Worm (Caenorhabditis elegans) whole organism, young adult: ENCODE measurements around the gene C28D4.5.
A peak's percentile ranks its signal among the peaks of the same experiment; 100 is the strongest.

ENCODE experiments used
- B0035.1 ChIP-seq: sonication (generic microtip); optimal IDR thresholded peaks from 2 replicates; lab custom pipeline; 2016; ENCODE audit warnings: missing genetic modification characterization, mild to moderate bottlenecking, missing compliant biosample characterization, missing genotype, missing genetic modification reagents
- B0261.1 ChIP-seq: sonication (generic microtip); optimal IDR thresholded peaks from 2 replicates; lab custom pipeline; 2016; ENCODE audit warnings: mild to moderate bottlenecking, missing genetic modification characterization, moderate library complexity, missing compliant biosample characterization
- F57C9.4 ChIP-seq: sonication (generic microtip); optimal IDR thresholded peaks from 2 replicates; lab custom pipeline; 2017; ENCODE audit warnings: mild to moderate bottlenecking, missing genetic modification characterization, missing compliant biosample characterization
- T07F8.4 ChIP-seq: sonication (generic microtip); optimal IDR thresholded peaks from 2 replicates; lab custom pipeline; 2016; ENCODE audit warnings: mild to moderate bottlenecking, missing genetic modification characterization, moderate library complexity, missing compliant biosample characterization
- Y53F4B.3 ChIP-seq: fragments of 200-800 bp; sonication (Bioruptor generic); IDR thresholded peaks from 2 replicates; pipeline ENCODE4 v1.3.6; 2022; ENCODE audit warnings: missing genetic modification reagents, missing genetic modification characterization, missing compliant biosample characterization
- Y95B8A.8 ChIP-seq: fragments of 200-800 bp; sonication (Bioruptor generic); IDR thresholded peaks from 2 replicates; pipeline ENCODE4 v1.3.6; 2022; ENCODE audit warnings: missing genetic modification reagents, missing genetic modification characterization, missing compliant biosample characterization
- ZK185.1 ChIP-seq: sonication (generic microtip); optimal IDR thresholded peaks from 2 replicates; lab custom pipeline; 2016; ENCODE audit warnings: mild to moderate bottlenecking, missing genetic modification characterization, missing compliant biosample characterization; ENCODE audit not compliant: poor library complexity, severe bottlenecking
- akir-1 ChIP-seq: fragments of 200-800 bp; sonication (Bioruptor generic); optimal IDR thresholded peaks from 2 replicates; lab custom pipeline; 2018; ENCODE audit warnings: mild to moderate bottlenecking, missing genetic modification characterization, moderate library complexity, missing compliant biosample characterization
- ama-1 ChIP-seq, 3 experiments: fragments of 150-350 bp in 1 of 3; sonication (generic microtip) in 2 of 3; optimal IDR thresholded peaks; 2 replicates each; lab custom pipeline; 2014 to 2018; ENCODE audit warnings: missing biosample characterization in 2 of 3, missing genetic modification characterization in 2 of 3, missing genetic modification reagents in 2 of 3
- aptf-2 ChIP-seq: fragments of 200-800 bp; sonication (Bioruptor generic); conservative IDR thresholded peaks from 2 replicates; pipeline ENCODE4 v1.3.6; 2022; ENCODE audit warnings: missing genetic modification reagents, missing genetic modification characterization, missing compliant biosample characterization
- atf-7 ChIP-seq: sonication (generic microtip); optimal IDR thresholded peaks from 2 replicates; lab custom pipeline; 2017; ENCODE audit warnings: mild to moderate bottlenecking, missing genetic modification characterization, missing compliant biosample characterization
- athp-1 ChIP-seq: sonication (generic microtip); optimal IDR thresholded peaks from 2 replicates; lab custom pipeline; 2017; ENCODE audit warnings: mild to moderate bottlenecking, missing genetic modification characterization, missing compliant biosample characterization
- attf-3 ChIP-seq: fragments of 200-800 bp; sonication (Bioruptor generic); conservative IDR thresholded peaks from 2 replicates; pipeline ENCODE4 v1.3.6; 2022; ENCODE audit warnings: missing genetic modification reagents, missing genetic modification characterization, missing compliant biosample characterization
- attf-5 ChIP-seq: fragments of 200-800 bp; sonication (Bioruptor generic); optimal IDR thresholded peaks from 2 replicates; lab custom pipeline; 2018; ENCODE audit warnings: mild to moderate bottlenecking, missing genetic modification characterization, missing compliant biosample characterization
- bed-1 ChIP-seq: fragments of 200-800 bp; sonication (Bioruptor generic); IDR thresholded peaks from 2 replicates; pipeline ENCODE4 v1.3.6; 2022; ENCODE audit warnings: missing genetic modification reagents, missing genetic modification characterization, missing compliant biosample characterization
- ccch-3 ChIP-seq: fragments of 200-800 bp; sonication (Bioruptor generic); optimal IDR thresholded peaks from 2 replicates; lab custom pipeline; 2018; ENCODE audit warnings: mild to moderate bottlenecking, missing genetic modification characterization, missing compliant biosample characterization
- ceh-100 ChIP-seq: fragments of 200-800 bp; sonication (Bioruptor generic); IDR thresholded peaks from 2 replicates; pipeline ENCODE4 v1.3.6; 2022; ENCODE audit warnings: missing genetic modification reagents, missing genetic modification characterization, missing compliant biosample characterization
- dpff-1 ChIP-seq: sonication (generic microtip); optimal IDR thresholded peaks from 2 replicates; lab custom pipeline; 2017; ENCODE audit warnings: mild to moderate bottlenecking, missing genetic modification characterization, missing compliant biosample characterization
- lag-1 ChIP-seq: fragments of 200-800 bp; sonication (Bioruptor generic); IDR thresholded peaks from 2 replicates; pipeline ENCODE4 v1.3.6; 2022; ENCODE audit warnings: missing genetic modification reagents, missing genetic modification characterization, missing compliant biosample characterization
- let-607 ChIP-seq, 2 experiments: fragments of 200-800 bp in 1 of 2; sonication (Bioruptor generic) in 1 of 2; sonication (generic microtip) in 1 of 2; optimal IDR thresholded peaks; 2 replicates each; lab custom pipeline; 2016 to 2018; ENCODE audit warnings: mild to moderate bottlenecking in 2 of 2, missing compliant biosample characterization in 2 of 2, missing genetic modification characterization in 2 of 2, moderate library complexity in 2 of 2, missing genotype in 1 of 2
- lsy-27 ChIP-seq: sonication (generic microtip); optimal IDR thresholded peaks from 2 replicates; lab custom pipeline; 2017; ENCODE audit warnings: missing genetic modification characterization, mild to moderate bottlenecking, missing compliant biosample characterization, antibody characterized with exemption, missing genotype, borderline replicate concordance; ENCODE audit not compliant: insufficient read depth
- madf-10 ChIP-seq: sonication (generic microtip); optimal IDR thresholded peaks from 2 replicates; lab custom pipeline; 2016; ENCODE audit warnings: mild to moderate bottlenecking, missing genetic modification characterization, missing compliant biosample characterization
- madf-6 ChIP-seq: fragments of 200-800 bp; sonication (Bioruptor generic); IDR thresholded peaks from 2 replicates; pipeline ENCODE4 v1.3.6; 2022; ENCODE audit warnings: missing genetic modification reagents, missing genetic modification characterization, missing compliant biosample characterization
- mxl-1 ChIP-seq: sonication (generic microtip); optimal IDR thresholded peaks from 2 replicates; lab custom pipeline; 2016; ENCODE audit warnings: missing genetic modification characterization, missing compliant biosample characterization
- nfya-2 ChIP-seq: fragments of 200-800 bp; sonication (Bioruptor generic); IDR thresholded peaks from 2 replicates; pipeline ENCODE4 v1.3.6; 2022; ENCODE audit warnings: missing genetic modification reagents, missing genetic modification characterization, missing compliant biosample characterization
- nhr-120 ChIP-seq: fragments of 200-800 bp; sonication (Bioruptor generic); IDR thresholded peaks from 2 replicates; pipeline ENCODE4 v1.3.6; 2022; ENCODE audit warnings: missing genetic modification characterization, missing compliant biosample characterization
- nhr-27 ChIP-seq: fragments of 200-800 bp; sonication (Bioruptor generic); optimal IDR thresholded peaks from 2 replicates; lab custom pipeline; 2018; ENCODE audit warnings: mild to moderate bottlenecking, missing genetic modification characterization, moderate library complexity, missing compliant biosample characterization
- nhr-80 ChIP-seq: sonication (generic microtip); optimal IDR thresholded peaks from 2 replicates; lab custom pipeline; 2016; ENCODE audit warnings: missing genetic modification characterization, missing compliant biosample characterization
- pbrm-1 ChIP-seq: fragments of 200-800 bp; sonication (Bioruptor generic); IDR thresholded peaks from 2 replicates; pipeline ENCODE4 v1.3.6; 2022; ENCODE audit warnings: missing genetic modification reagents, missing genetic modification characterization, missing compliant biosample characterization
- repo-1 ChIP-seq: sonication (generic microtip); optimal IDR thresholded peaks from 2 replicates; lab custom pipeline; 2017; ENCODE audit warnings: mild to moderate bottlenecking, missing genetic modification characterization, missing compliant biosample characterization
- sdz-38 ChIP-seq: sonication (generic microtip); optimal IDR thresholded peaks from 2 replicates; lab custom pipeline; 2016; ENCODE audit warnings: missing genotype, missing genetic modification characterization, missing compliant biosample characterization
- sea-2 ChIP-seq: fragments of 200-800 bp; sonication (Bioruptor generic); IDR thresholded peaks from 2 replicates; pipeline ENCODE4 v1.3.6; 2022; ENCODE audit warnings: missing genetic modification characterization, missing compliant biosample characterization
- tbx-9 ChIP-seq: sonication (generic microtip); optimal IDR thresholded peaks from 2 replicates; lab custom pipeline; 2016; ENCODE audit warnings: borderline replicate concordance, missing genetic modification characterization, inconsistent platforms, missing compliant biosample characterization
- zim-3 ChIP-seq: sonication (generic microtip); optimal IDR thresholded peaks from 2 replicates; lab custom pipeline; 2017; ENCODE audit warnings: mild to moderate bottlenecking, missing genetic modification characterization, moderate library complexity, missing compliant biosample characterization
- ztf-18 ChIP-seq: sonication (generic microtip); optimal IDR thresholded peaks from 2 replicates; lab custom pipeline; 2016; ENCODE audit warnings: missing genotype, mild to moderate bottlenecking, missing genetic modification characterization, missing compliant biosample characterization
- ztf-26 ChIP-seq: sonication (generic microtip); optimal IDR thresholded peaks from 2 replicates; lab custom pipeline; 2017; ENCODE audit warnings: missing genetic modification characterization, missing compliant biosample characterization
- ztf-3 ChIP-seq: fragments of 200-800 bp; sonication (Bioruptor generic); optimal IDR thresholded peaks from 2 replicates; lab custom pipeline; 2018; ENCODE audit warnings: mild to moderate bottlenecking, missing genetic modification characterization, missing compliant biosample characterization
- ztf-6 ChIP-seq: fragments of 200-800 bp; sonication (Bioruptor generic); IDR thresholded peaks from 2 replicates; pipeline ENCODE4 v1.3.6; 2022; ENCODE audit warnings: missing genetic modification reagents, missing genetic modification characterization, missing compliant biosample characterization

C28D4.5 gene

DNA sequence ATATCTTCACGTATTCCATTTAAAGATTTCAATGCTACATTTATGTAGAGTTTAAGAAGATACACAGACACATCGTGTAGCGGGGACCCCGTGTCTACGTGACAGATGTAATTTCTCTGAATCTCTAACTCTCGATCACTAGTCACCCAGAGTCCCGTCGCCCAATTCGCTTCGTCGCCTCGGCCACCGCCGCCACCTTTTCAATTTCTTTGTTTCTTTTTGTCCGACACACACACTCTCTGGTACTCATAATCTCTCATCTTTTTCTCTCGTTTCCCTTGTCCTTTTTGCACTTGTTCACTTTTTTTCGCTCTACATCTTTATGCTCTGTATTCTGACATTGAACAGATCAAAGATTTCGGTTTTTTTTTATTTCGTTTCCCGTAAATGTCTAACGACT is 28.3 kb downstream of the C28D4.5 start (continued):
- TF ChIP-seq ccch-3 (GFP tag; lab: Kevin White, UChicago) (no peak), lsy-27 (tag; lab: Kevin White, UChicago) (no peak), let-607 (tag; optimal IDR thresholded peaks at IDR 0.05; lab: Kevin White, UChicago) (no peak), madf-6 (GFP tag; lab: Robert Waterston, UW) (no peak), repo-1 (tag; lab: Kevin White, UChicago) (no peak), T07F8.4 (tag; lab: Kevin White, UChicago) (no peak), Y95B8A.8 (GFP tag; lab: Robert Waterston, UW) (no peak), nhr-27 (tag; lab: Kevin White, UChicago) (no peak), athp-1 (tag; lab: Kevin White, UChicago) (no peak), attf-5 (GFP tag; lab: Kevin White, UChicago) (peak; percentile 74), aptf-2 (GFP tag; lab: Robert Waterston, UW) (no peak), ztf-18 (tag; lab: Kevin White, UChicago) (peak; percentile 9), ztf-6 (GFP tag; lab: Robert Waterston, UW) (no peak), akir-1 (no peak), pbrm-1 (GFP tag; lab: Robert Waterston, UW) (peak; percentile 35; the same call in 1 of the 2 replicates), zim-3 (tag; lab: Kevin White, UChicago) (no peak), lag-1 (GFP tag; lab: Robert Waterston, UW) (no peak), dpff-1 (tag; lab: Kevin White, UChicago) (no peak), ztf-26 (no peak), B0035.1 (tag; lab: Kevin White, UChicago) (no peak), atf-7 (tag; lab: Kevin White, UChicago) (peak; percentile 18), sea-2 (GFP tag; lab: Robert Waterston, UW) (no peak), sdz-38 (tag; lab: Kevin White, UChicago) (no peak)

DNA sequence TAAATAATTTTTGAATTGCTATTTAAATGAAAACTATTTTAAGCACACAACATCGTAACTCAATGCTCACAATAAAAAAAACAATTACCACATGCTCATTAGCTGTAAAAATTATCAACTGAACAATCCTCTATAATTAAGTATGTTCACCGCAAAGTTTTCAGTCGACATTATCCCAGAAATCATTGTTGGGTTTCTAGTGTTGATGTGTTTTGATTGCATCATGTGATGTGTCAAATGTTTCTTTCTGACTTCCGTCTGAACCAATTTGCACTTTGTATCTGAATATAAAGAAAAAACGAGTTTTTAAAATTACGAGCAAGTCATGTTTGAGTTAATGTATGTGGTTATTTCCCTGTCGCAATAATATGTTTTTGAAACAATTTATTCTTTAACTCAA is 28.8 kb downstream of the C28D4.5 start:
- TF ChIP-seq B0035.1 (tag; lab: Kevin White, UChicago) (no peak), nfya-2 (no peak), madf-10 (no peak), ztf-6 (GFP tag; lab: Robert Waterston, UW) (no peak), B0261.1 (tag; lab: Kevin White, UChicago) (no peak), akir-1 (no peak), ZK185.1 (no peak), madf-6 (GFP tag; lab: Robert Waterston, UW) (no peak), mxl-1 (tag; lab: Kevin White, UChicago) (no peak), attf-3 (GFP tag; lab: Robert Waterston, UW) (no peak), ama-1 (optimal IDR thresholded peaks at IDR 0.05; lab: Kevin White, UChicago) (no peak), ama-1 (GFP tag; optimal IDR thresholded peaks at IDR 0.05; lab: Kevin White, UChicago) (no peak), tbx-9 (tag; lab: Kevin White, UChicago) (no peak), Y53F4B.3 (GFP tag; lab: Robert Waterston, UW) (no peak), ztf-3 (GFP tag; lab: Kevin White, UChicago) (no peak), repo-1 (tag; lab: Kevin White, UChicago) (no peak), atf-7 (tag; lab: Kevin White, UChicago) (no peak), sea-2 (GFP tag; lab: Robert Waterston, UW) (no peak)

DNA sequence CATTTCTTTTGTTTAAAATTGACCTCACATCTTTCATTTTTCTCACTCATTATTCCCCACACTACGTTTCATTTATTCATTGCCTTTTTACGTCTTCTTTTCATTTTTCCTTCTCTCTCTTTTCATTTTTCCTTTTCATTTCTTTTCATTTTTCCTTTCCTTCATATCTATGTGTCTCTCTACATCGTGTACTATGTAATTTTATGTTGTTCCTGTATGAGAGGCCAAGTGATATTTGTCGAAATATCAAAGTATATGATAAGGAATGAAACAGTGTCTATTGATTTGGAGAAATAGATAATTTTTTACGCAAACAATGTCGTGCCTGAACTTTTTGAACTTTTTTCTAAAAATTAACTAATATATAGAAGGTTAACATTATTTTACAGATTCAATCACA is 30.2 kb downstream of the C28D4.5 start:
- no peak for TF ChIP-seq nhr-120 (GFP tag; lab: Robert Waterston, UW)
- TF ChIP-seq bed-1 (GFP tag; lab: Robert Waterston, UW) = no peak
- TF ChIP-seq F57C9.4 (tag; lab: Kevin White, UChicago) = no peak
- TF ChIP-seq ceh-100 = no peak
- peak; percentile 72 for TF ChIP-seq nhr-80 (tag; lab: Kevin White, UChicago)
